Fruit fly (Drosophila melanogaster) S2 (cell line): Measurements from ENCODE around the gene PsGEF.

Source experiments
- CG8478 ChIP-seq: fragments of >200 bp; optimal IDR thresholded peaks from 2 replicates; lab custom pipeline; 2018
- CTCF ChIP-seq, 2 experiments: fragments of >200 bp; optimal IDR thresholded peaks; 2 replicates each; lab custom pipeline; 2018

- TF ChIP-seq CG8478 (lab: Kevin White, UChicago) (no peak), CTCF (optimal IDR thresholded peaks at IDR 0.05; lab: Kevin White, UChicago) (no peak)
Measured at dm6 chrX:2358195-2358594, 29.3 kb downstream of the PsGEF start.
